Fruit fly (Drosophila melanogaster) whole organism, wandering third instar larva: Measurements from ENCODE around the gene mRpL51.

Experiments
- Abd-B ChIP-seq: fragments of >200 bp; optimal IDR thresholded peaks from 2 replicates; lab custom pipeline; 2017; ENCODE audit warnings: missing biosample characterization, missing genetic modification characterization
- CG32264 ChIP-seq: fragments of 200-800 bp; sonication (Bioruptor generic); optimal IDR thresholded peaks from 2 replicates; lab custom pipeline; 2016; ENCODE audit warnings: missing biosample characterization, missing genetic modification characterization
- CG9705 ChIP-seq: fragments of 200-800 bp; sonication (Bioruptor generic); optimal IDR thresholded peaks from 2 replicates; lab custom pipeline; 2018; ENCODE audit warnings: missing biosample characterization, mild to moderate bottlenecking, missing genetic modification characterization
- CrebA ChIP-seq: fragments of 200-800 bp; sonication (Bioruptor generic); optimal IDR thresholded peaks from 2 replicates; lab custom pipeline; 2016; ENCODE audit warnings: missing biosample characterization, mild to moderate bottlenecking, missing genetic modification characterization, borderline replicate concordance
- Dfd ChIP-seq: fragments of >200 bp; optimal IDR thresholded peaks from 2 replicates; lab custom pipeline; 2017; ENCODE audit warnings: missing biosample characterization, missing genetic modification characterization
- Dif ChIP-seq: fragments of 200-275, 200-300 bp; sonication (Bioruptor generic); optimal IDR thresholded peaks from 2 replicates; lab custom pipeline; 2018; ENCODE audit warnings: missing biosample characterization, missing genetic modification characterization; ENCODE audit not compliant: partially characterized antibody
- GATAd ChIP-seq: sonication (Bioruptor generic); optimal IDR thresholded peaks from 2 replicates; lab custom pipeline; 2016; ENCODE audit warnings: missing biosample characterization, missing genetic modification characterization
- HLH106 ChIP-seq: fragments of 200-800 bp; optimal IDR thresholded peaks from 3 replicates; lab custom pipeline; 2019; ENCODE audit warnings: missing biosample characterization, mild to moderate bottlenecking, missing genetic modification characterization, moderate library complexity
- Hnf4 ChIP-seq: fragments of 200-800 bp; sonication (Bioruptor generic); optimal IDR thresholded peaks from 2 replicates; lab custom pipeline; 2016; ENCODE audit warnings: missing biosample characterization, mild to moderate bottlenecking, missing genetic modification characterization
- Hr78 ChIP-seq: fragments of >200 bp; optimal IDR thresholded peaks from 2 replicates; lab custom pipeline; 2017; ENCODE audit warnings: missing biosample characterization, missing genetic modification characterization
- Hr83 ChIP-seq: fragments of 200-300 bp; sonication (Bioruptor generic); optimal IDR thresholded peaks from 2 replicates; lab custom pipeline; 2016; ENCODE audit warnings: missing biosample characterization, mild to moderate bottlenecking, missing genetic modification characterization, moderate library complexity; ENCODE audit not compliant: poor library complexity, severe bottlenecking
- Jra ChIP-seq: sonication (Bioruptor generic); optimal IDR thresholded peaks from 2 replicates; lab custom pipeline; 2016; ENCODE audit warnings: missing biosample characterization, missing genetic modification characterization
- Mio ChIP-seq: sonication (Bioruptor generic); optimal IDR thresholded peaks from 2 replicates; lab custom pipeline; 2016; ENCODE audit warnings: missing biosample characterization, missing genetic modification characterization
- Myc ChIP-seq: fragments of >200 bp; optimal IDR thresholded peaks from 2 replicates; lab custom pipeline; 2017
- N ChIP-seq: fragments of >200 bp; optimal IDR thresholded peaks from 2 replicates; lab custom pipeline; 2018; ENCODE audit warnings: missing biosample characterization, missing external identifiers, missing genetic modification characterization
- OdsH ChIP-seq: fragments of 200-800 bp; sonication (Bioruptor generic); optimal IDR thresholded peaks from 2 replicates; lab custom pipeline; 2016; ENCODE audit warnings: missing biosample characterization, mild to moderate bottlenecking, missing genetic modification characterization
- Rel ChIP-seq, 2 experiments: fragments of 200-800 bp; sonication (Bioruptor generic) in 1 of 2; optimal IDR thresholded peaks; 2 replicates in 1 of 2; 3 replicates in 1 of 2; lab custom pipeline; 2016 to 2019; ENCODE audit warnings: mild to moderate bottlenecking in 2 of 2, missing biosample characterization in 2 of 2, missing genetic modification characterization in 2 of 2, moderate library complexity in 1 of 2
- Sp1 ChIP-seq: fragments of 200-800 bp; sonication (Bioruptor generic); optimal IDR thresholded peaks from 3 replicates; lab custom pipeline; 2019; ENCODE audit warnings: missing biosample characterization, mild to moderate bottlenecking, missing genetic modification characterization, moderate library complexity
- Vsx2 ChIP-seq: fragments of 200-300, 225-300 bp; sonication (Bioruptor generic); optimal IDR thresholded peaks from 2 replicates; lab custom pipeline; 2018; ENCODE audit warnings: missing biosample characterization, missing genetic modification characterization; ENCODE audit not compliant: partially characterized antibody
- br ChIP-seq: fragments of 200-800 bp; sonication (Bioruptor generic); optimal IDR thresholded peaks from 2 replicates; lab custom pipeline; 2016; ENCODE audit warnings: missing biosample characterization, missing genetic modification characterization
- brk ChIP-seq: fragments of 200-800 bp; sonication (Bioruptor generic); optimal IDR thresholded peaks from 2 replicates; lab custom pipeline; 2016; ENCODE audit warnings: missing biosample characterization, mild to moderate bottlenecking, missing genetic modification characterization
- dl ChIP-seq, 2 experiments: fragments of 175-275, 200-275 bp in 1 of 2; fragments of 200-275 bp in 1 of 2; sonication (Bioruptor generic); optimal IDR thresholded peaks; lab custom pipeline; 2018; ENCODE audit warnings: mild to moderate bottlenecking in 2 of 2, missing biosample characterization in 2 of 2, missing genetic modification characterization in 2 of 2, moderate library complexity in 2 of 2; ENCODE audit not compliant: partially characterized antibody in 2 of 2, insufficient read depth in 1 of 2
- dmrt93B ChIP-seq: fragments of 200-800 bp; sonication (Bioruptor generic); optimal IDR thresholded peaks from 2 replicates; lab custom pipeline; 2018; ENCODE audit warnings: missing biosample characterization, mild to moderate bottlenecking, missing genetic modification characterization
- dsf ChIP-seq: sonication (Bioruptor generic); optimal IDR thresholded peaks from 2 replicates; lab custom pipeline; 2016; ENCODE audit warnings: missing biosample characterization, missing genetic modification characterization, borderline replicate concordance
- ey ChIP-seq: fragments of 200-800 bp; sonication (Bioruptor generic); optimal IDR thresholded peaks from 2 replicates; lab custom pipeline; 2016; ENCODE audit warnings: missing biosample characterization, missing genetic modification characterization
- foxo ChIP-seq, 2 experiments: fragments of 200-800 bp; sonication (Bioruptor generic); optimal IDR thresholded peaks; 2 replicates in 1 of 2; 3 replicates in 1 of 2; lab custom pipeline; 2016 to 2017; ENCODE audit warnings: missing biosample characterization in 2 of 2, missing genetic modification characterization in 2 of 2
- fru ChIP-seq: fragments of 200-800 bp; sonication (Bioruptor generic); optimal IDR thresholded peaks from 3 replicates; lab custom pipeline; 2016; ENCODE audit warnings: missing biosample characterization, mild to moderate bottlenecking, missing genetic modification characterization
- h ChIP-seq: fragments of 200-800 bp; sonication (Bioruptor generic); optimal IDR thresholded peaks from 3 replicates; lab custom pipeline; 2016; ENCODE audit warnings: missing biosample characterization, mild to moderate bottlenecking, missing genetic modification characterization
- jim ChIP-seq: fragments of 175-275, 200-325 bp; sonication (Bioruptor generic); optimal IDR thresholded peaks from 2 replicates; lab custom pipeline; 2016; ENCODE audit warnings: missing biosample characterization, mild to moderate bottlenecking, missing genetic modification characterization
- lola ChIP-seq: fragments of >200 bp; optimal IDR thresholded peaks from 2 replicates; lab custom pipeline; 2017; ENCODE audit warnings: missing biosample characterization, missing genetic modification characterization
- pan ChIP-seq: fragments of >200 bp; optimal IDR thresholded peaks from 2 replicates; lab custom pipeline; 2017
- psq ChIP-seq: fragments of 200-800 bp; sonication (Bioruptor generic); optimal IDR thresholded peaks from 3 replicates; lab custom pipeline; 2017; ENCODE audit warnings: missing biosample characterization, mild to moderate bottlenecking, missing genetic modification characterization, moderate library complexity
- rgr ChIP-seq: fragments of 200-800 bp; sonication (Bioruptor generic); optimal IDR thresholded peaks from 3 replicates; lab custom pipeline; 2016; ENCODE audit warnings: missing biosample characterization, mild to moderate bottlenecking, missing genetic modification characterization
- sage ChIP-seq: fragments of 200-800 bp; sonication (Bioruptor generic); optimal IDR thresholded peaks from 2 replicates; lab custom pipeline; 2016; ENCODE audit warnings: missing biosample characterization, mild to moderate bottlenecking, missing genetic modification characterization
- sv ChIP-seq: fragments of 200-800 bp; sonication (Bioruptor generic); optimal IDR thresholded peaks from 3 replicates; lab custom pipeline; 2016; ENCODE audit warnings: missing biosample characterization, missing genetic modification characterization
- tai ChIP-seq: sonication (Bioruptor generic); optimal IDR thresholded peaks from 2 replicates; lab custom pipeline; 2016; ENCODE audit warnings: missing biosample characterization, missing genetic modification characterization
- usp ChIP-seq: fragments of >200 bp; optimal IDR thresholded peaks from 2 replicates; lab custom pipeline; 2017; ENCODE audit warnings: missing biosample characterization, missing genetic modification characterization
- woc ChIP-seq: sonication (Bioruptor generic); optimal IDR thresholded peaks from 2 replicates; lab custom pipeline; 2016; ENCODE audit warnings: missing biosample characterization, mild to moderate bottlenecking, missing genetic modification characterization

mRpL51 gene

DNA sequence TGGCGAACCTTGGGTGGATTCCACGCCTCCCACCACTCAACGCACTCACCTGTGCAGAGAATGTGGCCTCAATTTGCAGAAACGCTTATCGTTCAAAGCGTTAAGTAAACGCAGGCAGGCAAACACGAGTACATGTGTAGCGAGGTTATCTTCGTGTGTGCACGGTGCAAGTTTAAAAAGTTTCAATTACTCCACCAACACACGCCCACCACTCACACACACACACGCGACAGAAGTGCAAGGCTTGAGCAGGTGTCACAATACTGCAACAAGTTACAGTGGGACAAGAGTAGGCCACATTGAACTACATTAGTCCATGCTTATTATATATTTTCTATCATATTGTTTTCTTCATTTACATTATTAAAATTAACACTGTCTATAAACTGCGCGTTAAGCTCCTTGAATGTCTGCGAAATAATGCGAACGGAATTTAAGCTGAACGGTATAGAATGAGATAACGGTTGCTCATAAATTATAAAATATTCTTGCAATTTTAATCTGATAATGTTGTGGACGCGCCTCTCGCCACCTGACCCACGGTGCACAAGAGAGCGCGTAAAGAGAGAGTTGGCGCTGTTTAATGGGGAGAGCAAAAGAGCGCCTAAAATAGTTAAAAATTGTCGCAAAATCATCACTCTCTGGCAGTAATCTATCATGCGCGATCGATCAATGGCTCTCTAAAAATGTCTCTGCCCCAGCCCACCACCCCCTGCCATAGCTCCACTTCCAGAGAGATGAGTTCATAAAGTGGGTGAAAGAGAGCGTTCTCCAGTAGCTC lies 17.5 kb upstream of the mRpL51 start:
- peak; percentile 66 for TF ChIP-seq dsf (GFP tag; lab: Kevin White, UChicago)
- peak; percentile 88 for TF ChIP-seq tai
- peak; percentile 32 for TF ChIP-seq GATAd (GFP tag; lab: Kevin White, UChicago)
- peak; percentile 93 for TF ChIP-seq Hr83 (GFP tag; lab: Kevin White, UChicago)
- TF ChIP-seq br (GFP tag; lab: Kevin White, UChicago): peak; percentile 97
- peak; percentile 97 for TF ChIP-seq HLH106 (tag; lab: Kevin White, UChicago)
- TF ChIP-seq Jra: peak; percentile 84
- TF ChIP-seq Vsx2 (GFP tag; lab: Kevin White, UChicago): peak; percentile 57
- TF ChIP-seq CG32264 (GFP tag; lab: Kevin White, UChicago): peak; percentile 83
- TF ChIP-seq dmrt93B (GFP tag; lab: Kevin White, UChicago): peak; percentile 95
- peak; percentile 80 for TF ChIP-seq Dif (GFP tag; lab: Kevin White, UChicago)
- TF ChIP-seq ey: peak; percentile 94
- TF ChIP-seq Hr78 (GFP tag; lab: Kevin White, UChicago): no peak
- no peak for TF ChIP-seq Myc (lab: Kevin White, UChicago)
- TF ChIP-seq lola (GFP tag; lab: Kevin White, UChicago): no peak
- TF ChIP-seq CrebA (GFP tag; lab: Kevin White, UChicago): peak; percentile 91
- TF ChIP-seq Rel (GFP tag; optimal IDR thresholded peaks at IDR 0.05; lab: Kevin White, UChicago): peak; percentile 92
- TF ChIP-seq Rel (tag; optimal IDR thresholded peaks at IDR 0.05; lab: Kevin White, UChicago): peak; percentile 77
- TF ChIP-seq pan (lab: Kevin White, UChicago): no peak
- TF ChIP-seq sage (GFP tag; lab: Kevin White, UChicago): peak; percentile 93
- TF ChIP-seq brk (GFP tag; lab: Kevin White, UChicago): peak; percentile 90
- peak; percentile 95 for TF ChIP-seq Sp1
- no peak for TF ChIP-seq usp (GFP tag; lab: Kevin White, UChicago)
- TF ChIP-seq rgr: peak; percentile 95
- TF ChIP-seq sv (GFP tag; lab: Kevin White, UChicago): peak; percentile 77
- TF ChIP-seq Dfd (GFP tag; lab: Kevin White, UChicago): peak; percentile 71
- TF ChIP-seq woc: peak; percentile 91
- TF ChIP-seq OdsH (GFP tag; lab: Kevin White, UChicago): peak; percentile 95
- peak; percentile 92 for TF ChIP-seq CG9705
- peak; percentile 80 for TF ChIP-seq Mio
- TF ChIP-seq psq (GFP tag; lab: Kevin White, UChicago): peak; percentile 83
- TF ChIP-seq N: peak; percentile 12
- no peak for TF ChIP-seq jim (GFP tag; lab: Kevin White, UChicago)
- peak; percentile 98 for TF ChIP-seq h (GFP tag; lab: Kevin White, UChicago)
- TF ChIP-seq fru (GFP tag; lab: Kevin White, UChicago): peak; percentile 96
- no peak for TF ChIP-seq Abd-B (GFP tag; lab: Kevin White, UChicago)
- TF ChIP-seq foxo (GFP tag; optimal IDR thresholded peaks at IDR 0.05; lab: Kevin White, UChicago): peak; percentile 87 to 95
- peak; percentile 86 to 87 for TF ChIP-seq dl (GFP tag; optimal IDR thresholded peaks at IDR 0.05; lab: Kevin White, UChicago; ENCODE audit: insufficient read depth in 1 of 2, partially characterized antibody in 2 of 2)
- peak; percentile 90 for TF ChIP-seq Hnf4 (GFP tag; lab: Kevin White, UChicago)

DNA sequence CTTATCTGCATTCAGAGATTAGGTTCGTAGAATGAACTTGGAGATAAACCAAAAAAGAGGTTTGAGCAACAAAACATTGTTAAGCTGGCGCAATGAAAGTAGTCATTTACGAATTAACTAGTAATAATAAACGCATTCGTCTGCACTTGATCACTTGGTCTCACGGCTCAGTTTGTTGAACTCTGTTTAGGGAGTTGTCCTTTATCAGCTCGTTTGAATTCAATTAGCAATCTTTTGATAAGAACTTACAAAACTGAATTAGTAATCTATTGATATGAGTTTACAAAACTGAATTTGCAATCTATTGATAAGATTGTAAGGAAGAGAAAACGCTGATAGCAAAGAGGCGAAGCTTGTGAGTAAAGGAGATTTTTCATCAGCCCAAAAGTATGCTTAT lies 16.9 kb upstream of the mRpL51 start:
- TF ChIP-seq Myc (lab: Kevin White, UChicago) (peak; percentile 47), CG32264 (GFP tag; lab: Kevin White, UChicago) (no peak)
- TF ChIP-seq, all 38 proteins: peak for 1
